Worm (Caenorhabditis elegans): Measurements from ENCODE around the gene str-63.
"Not testable (repeated sequence)": the region's sequence is repeated elsewhere in the genome, so short reads cannot be mapped to it uniquely, and the experiment has no call there.

Gene str-63

DNA sequence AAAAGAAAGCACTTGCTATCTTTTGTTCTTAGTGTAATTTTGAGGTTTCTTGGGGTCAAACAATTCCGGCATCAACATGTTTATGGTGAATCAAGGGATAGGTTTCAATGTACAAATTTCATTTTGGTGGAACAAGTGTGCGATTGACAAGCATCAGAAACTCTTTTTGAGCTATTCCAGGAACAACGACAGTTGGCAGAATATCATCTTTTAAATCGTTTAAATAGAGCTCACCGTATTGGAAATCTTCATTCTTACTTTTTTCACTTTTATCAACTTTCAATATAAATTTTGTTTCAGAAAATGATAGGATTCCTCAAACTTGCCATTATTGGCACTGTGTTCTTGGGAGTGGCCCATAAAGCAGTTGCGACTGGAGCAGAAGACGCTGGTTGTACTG is 48.6 kb downstream of the str-63 start, which contains the start of gene T20D4.10:
TSS of gene T20D4.10 (plus strand) at position 301 of the 400 bp plus-strand sequence.
- not testable (repeated sequence) for TF ChIP-seq pax-3, fos-1, tlp-1 (tag; optimal IDR thresholded peaks at IDR 0.05)
